Worm (Caenorhabditis elegans) whole organism, L4 larva: ENCODE data around the gene his-74.

Experiments used
- F44E2.7 ChIP-seq: fragments of 200-800 bp; sonication (Bioruptor generic); IDR thresholded peaks from 2 replicates; pipeline ENCODE4 v2.1.2; 2022; ENCODE audit warnings: missing genetic modification characterization, missing compliant biosample characterization
- ZK337.2 ChIP-seq: fragments of 200-800 bp; sonication (Bioruptor generic); IDR thresholded peaks from 2 replicates; pipeline ENCODE4 v1.3.6; 2022; ENCODE audit warnings: missing genetic modification reagents, missing genetic modification characterization, missing compliant biosample characterization
- ZK546.5 ChIP-seq, 2 experiments: sonication (generic microtip); optimal IDR thresholded peaks; 2 replicates each; lab custom pipeline; 2017; ENCODE audit warnings: missing biosample characterization in 2 of 2, missing genetic modification characterization in 2 of 2
- aha-1 ChIP-seq: fragments of 150-350 bp; peaks from one replicate; lab custom pipeline; 2014; ENCODE audit warnings: missing biosample characterization, missing genetic modification characterization
- ceh-20 ChIP-seq: fragments of 200-800 bp; sonication (Bioruptor generic); IDR thresholded peaks from 2 replicates; pipeline ENCODE4 v1.3.6; 2022; ENCODE audit warnings: missing genetic modification reagents, missing genetic modification characterization, missing compliant biosample characterization
- ceh-28 ChIP-seq: fragments of 150-350 bp; optimal IDR thresholded peaks from 2 replicates; lab custom pipeline; 2014; ENCODE audit warnings: missing biosample characterization, missing genetic modification reagents, missing genetic modification characterization
- daf-16 ChIP-seq, 3 experiments: sonication (generic microtip); optimal IDR thresholded peaks; 2 replicates each; lab custom pipeline; 2016 to 2017; ENCODE audit warnings: missing genetic modification characterization in 3 of 3, missing genetic modification reagents in 3 of 3, mild to moderate bottlenecking in 2 of 3, missing compliant biosample characterization in 2 of 3, missing biosample characterization in 1 of 3, moderate library complexity in 1 of 3
- dmd-8 ChIP-seq: fragments of 200-800 bp; sonication (Bioruptor generic); IDR thresholded peaks from 2 replicates; pipeline ENCODE4 v1.3.6; 2022; ENCODE audit warnings: missing genetic modification characterization, missing compliant biosample characterization
- duxl-1 ChIP-seq: sonication (generic microtip); optimal IDR thresholded peaks from 2 replicates; lab custom pipeline; 2016; ENCODE audit warnings: mild to moderate bottlenecking, missing genetic modification characterization, moderate library complexity, missing compliant biosample characterization; ENCODE audit not compliant: poor library complexity
- egl-27 ChIP-seq: sonication (generic microtip); optimal IDR thresholded peaks from 3 replicates; lab custom pipeline; 2017; ENCODE audit warnings: missing biosample characterization, missing genetic modification reagents, missing genetic modification characterization
- fkh-10 ChIP-seq: fragments of 150-350 bp; optimal IDR thresholded peaks from 2 replicates; lab custom pipeline; 2014; ENCODE audit warnings: missing biosample characterization, missing genetic modification reagents, missing genetic modification characterization
- hlh-11 ChIP-seq: fragments of 200-800 bp; sonication (Bioruptor generic); optimal IDR thresholded peaks from 2 replicates; lab custom pipeline; 2018; ENCODE audit warnings: mild to moderate bottlenecking, missing genetic modification characterization, missing compliant biosample characterization
- hlh-30 ChIP-seq: sonication (generic microtip); optimal IDR thresholded peaks from 2 replicates; lab custom pipeline; 2017; ENCODE audit warnings: antibody characterized with exemption, mild to moderate bottlenecking, missing genetic modification characterization, missing compliant biosample characterization; ENCODE audit not compliant: insufficient read depth
- hmg-1.1 ChIP-seq: fragments of 200-800 bp; sonication (Bioruptor generic); IDR thresholded peaks from 2 replicates; pipeline ENCODE4 v1.3.6; 2022; ENCODE audit warnings: missing genetic modification reagents, missing genetic modification characterization, missing compliant biosample characterization
- jun-1 ChIP-seq: fragments of 150-350 bp; optimal IDR thresholded peaks from 2 replicates; lab custom pipeline; 2014; ENCODE audit warnings: missing biosample characterization, missing genetic modification reagents, missing genetic modification characterization
- lin-1 ChIP-seq: fragments of 200-800 bp; sonication (Bioruptor generic); IDR thresholded peaks from 2 replicates; pipeline ENCODE4 v1.3.6; 2022; ENCODE audit warnings: missing genetic modification reagents, missing genetic modification characterization, missing compliant biosample characterization
- lin-13 ChIP-seq: fragments of 150-350 bp; optimal IDR thresholded peaks from 2 replicates; lab custom pipeline; 2014; ENCODE audit warnings: missing biosample characterization, missing genetic modification reagents, missing genetic modification characterization
- lin-15B ChIP-seq: fragments of 150-350 bp; sonication (generic microtip); optimal IDR thresholded peaks from 3 replicates; lab custom pipeline; 2014; ENCODE audit warnings: missing biosample characterization, missing genetic modification characterization
- mdl-1 ChIP-seq, 2 experiments: fragments of 150-350 bp in 1 of 2; sonication (generic microtip) in 1 of 2; optimal IDR thresholded peaks; 2 replicates each; lab custom pipeline; 2014 to 2017; ENCODE audit warnings: missing biosample characterization in 2 of 2, missing genetic modification characterization in 2 of 2
- mdt-29 ChIP-seq: fragments of 200-800 bp; sonication (Bioruptor generic); IDR thresholded peaks from 2 replicates; pipeline ENCODE4 v1.3.6; 2022; ENCODE audit warnings: missing genetic modification reagents, missing genetic modification characterization, missing compliant biosample characterization
- mep-1 ChIP-seq: fragments of 150-350 bp; sonication (generic microtip); optimal IDR thresholded peaks from 3 replicates; lab custom pipeline; 2014; ENCODE audit warnings: missing biosample characterization, missing genetic modification characterization
- mxl-2 ChIP-seq: fragments of 200-800 bp; sonication (Bioruptor generic); conservative IDR thresholded peaks from 2 replicates; pipeline ENCODE4 v1.3.6; 2022; ENCODE audit warnings: missing genetic modification reagents, missing genetic modification characterization, missing compliant biosample characterization
- mxl-3 ChIP-seq: fragments of 200-800 bp; sonication (Bioruptor generic); optimal IDR thresholded peaks from 2 replicates; lab custom pipeline; 2018; ENCODE audit warnings: mild to moderate bottlenecking, missing genetic modification characterization, missing compliant biosample characterization
- nhr-102 ChIP-seq: sonication (generic microtip); optimal IDR thresholded peaks from 2 replicates; lab custom pipeline; 2016; ENCODE audit warnings: mild to moderate bottlenecking, missing genetic modification characterization, moderate library complexity, missing compliant biosample characterization
- nhr-25 ChIP-seq: sonication (generic microtip); optimal IDR thresholded peaks from 2 replicates; lab custom pipeline; 2017; ENCODE audit warnings: missing genetic modification characterization, mild to moderate bottlenecking, missing compliant biosample characterization, antibody characterized with exemption, moderate library complexity, borderline replicate concordance; ENCODE audit not compliant: insufficient read depth
- nhr-28 ChIP-seq: fragments of 150-350 bp; optimal IDR thresholded peaks from 2 replicates; lab custom pipeline; 2014; ENCODE audit warnings: missing biosample characterization, missing genetic modification characterization
- nhr-41 ChIP-seq: fragments of 200-800 bp; sonication (Bioruptor generic); IDR thresholded peaks from 2 replicates; pipeline ENCODE4 v1.3.6; 2022; ENCODE audit warnings: missing genetic modification reagents, missing genetic modification characterization, missing compliant biosample characterization
- nhr-42 ChIP-seq: fragments of 200-800 bp; sonication (Bioruptor generic); IDR thresholded peaks from 2 replicates; pipeline ENCODE4 v1.3.6; 2022; ENCODE audit warnings: missing genetic modification characterization, missing compliant biosample characterization
- nhr-6 ChIP-seq: fragments of 150-350 bp; optimal IDR thresholded peaks from 2 replicates; lab custom pipeline; 2014; ENCODE audit warnings: missing biosample characterization, missing genetic modification characterization
- nhr-77 ChIP-seq: fragments of 150-350 bp; optimal IDR thresholded peaks from 2 replicates; lab custom pipeline; 2014; ENCODE audit warnings: missing biosample characterization, missing genetic modification characterization
- php-3 ChIP-seq: fragments of 200-800 bp; sonication (Bioruptor generic); IDR thresholded peaks from 2 replicates; pipeline ENCODE4 v1.3.6; 2022; ENCODE audit warnings: missing genetic modification reagents, missing genetic modification characterization, missing compliant biosample characterization
- pqm-1 ChIP-seq: sonication (generic microtip); optimal IDR thresholded peaks from 2 replicates; lab custom pipeline; 2017; ENCODE audit warnings: missing biosample characterization, missing genetic modification characterization
- saeg-2 ChIP-seq: fragments of 200-800 bp; sonication (Bioruptor generic); IDR thresholded peaks from 2 replicates; pipeline ENCODE4 v1.3.6; 2022; ENCODE audit warnings: missing genetic modification reagents, missing genetic modification characterization, missing compliant biosample characterization
- set-16 ChIP-seq: fragments of 200-800 bp; sonication (Bioruptor generic); IDR thresholded peaks from 2 replicates; pipeline ENCODE4 v1.3.6; 2022; ENCODE audit warnings: missing genetic modification reagents, missing genetic modification characterization, missing compliant biosample characterization
- tag-97 ChIP-seq: fragments of 200-800 bp; sonication (Bioruptor generic); IDR thresholded peaks from 2 replicates; pipeline ENCODE4 v1.3.6; 2022; ENCODE audit warnings: missing genetic modification characterization, missing compliant biosample characterization
- unc-39 ChIP-seq: sonication (generic microtip); optimal IDR thresholded peaks from 2 replicates; lab custom pipeline; 2017; ENCODE audit warnings: missing biosample characterization, missing genetic modification characterization
- unc-62 ChIP-seq, 3 experiments: fragments of 150-350 bp in 1 of 3; sonication (generic microtip); optimal IDR thresholded peaks in 2 of 3; peaks in 1 of 3; 1 replicate in 1 of 3; 2 replicates in 2 of 3; lab custom pipeline; 2014 to 2017; ENCODE audit warnings: missing biosample characterization in 3 of 3, missing genetic modification characterization in 3 of 3, missing genetic modification reagents in 3 of 3, missing genotype in 1 of 3
- zag-1 ChIP-seq: fragments of 150-350 bp; optimal IDR thresholded peaks from 2 replicates; lab custom pipeline; 2014; ENCODE audit warnings: missing biosample characterization, missing genetic modification characterization
- zip-11 ChIP-seq: fragments of 200-800 bp; sonication (Bioruptor generic); IDR thresholded peaks from 2 replicates; pipeline ENCODE4 v1.3.6; 2022; ENCODE audit warnings: missing genetic modification characterization, missing compliant biosample characterization

The his-74 gene

DNA sequence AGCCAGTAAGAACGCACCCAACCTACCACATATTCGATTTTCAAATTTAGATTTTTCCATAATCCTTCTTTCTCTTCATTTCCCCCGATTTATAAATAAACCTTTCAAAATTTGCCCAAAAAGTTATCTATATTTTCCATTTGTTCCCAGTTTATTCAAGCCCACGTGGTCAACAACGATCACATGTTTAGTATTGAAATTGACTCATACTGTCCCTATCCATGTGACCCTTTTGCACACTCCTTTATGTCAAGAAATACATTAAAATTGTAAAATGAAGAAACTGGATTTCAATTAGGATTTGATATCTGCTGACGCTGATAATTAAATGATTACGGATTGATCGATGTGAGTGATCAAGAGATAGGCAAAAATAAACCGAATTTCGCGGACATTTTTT, 24.9 kb downstream of the his-74 start (continued):
- TF ChIP-seq pqm-1 (tag; lab: Kevin White, UChicago) (no peak), tag-97 (GFP tag; lab: Robert Waterston, UW) (no peak), dmd-8 (no peak), saeg-2 (GFP tag; lab: Robert Waterston, UW) (no peak), hlh-11 (tag; lab: Kevin White, UChicago) (peak; percentile 38)

DNA sequence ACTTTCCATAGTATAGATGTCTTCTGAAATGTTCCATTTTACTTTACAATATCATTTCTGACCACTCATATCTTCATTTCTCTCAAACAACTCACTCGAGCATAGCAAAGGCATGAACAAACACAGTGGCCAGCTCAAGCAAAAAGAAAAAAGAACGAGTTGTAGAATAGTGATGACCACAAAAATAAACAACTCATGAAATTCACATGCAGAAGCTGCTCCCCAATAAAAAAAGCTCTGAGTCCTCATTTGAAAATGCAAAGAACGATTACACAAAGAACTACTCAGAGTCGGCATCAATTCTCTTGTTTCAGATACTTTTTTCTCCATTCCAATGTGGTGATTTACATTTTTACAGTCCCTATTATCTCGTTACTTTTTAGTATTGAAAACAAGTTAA, 25.4 kb downstream of the his-74 start:
- TF ChIP-seq daf-16 (GFP tag; optimal IDR thresholded peaks at IDR 0.05; lab: Kevin White, UChicago) (peak in 1 of 2 experiments; percentile 15), daf-16 (tag; optimal IDR thresholded peaks at IDR 0.05; lab: Kevin White, UChicago) (peak; percentile 26), aha-1 (tag; lab: Kevin White, UChicago) (peak; percentile 91), nhr-25 (tag; lab: Kevin White, UChicago) (no peak), nhr-6 (tag; lab: Kevin White, UChicago) (peak; percentile 20), mxl-2 (peak; percentile 95)

DNA sequence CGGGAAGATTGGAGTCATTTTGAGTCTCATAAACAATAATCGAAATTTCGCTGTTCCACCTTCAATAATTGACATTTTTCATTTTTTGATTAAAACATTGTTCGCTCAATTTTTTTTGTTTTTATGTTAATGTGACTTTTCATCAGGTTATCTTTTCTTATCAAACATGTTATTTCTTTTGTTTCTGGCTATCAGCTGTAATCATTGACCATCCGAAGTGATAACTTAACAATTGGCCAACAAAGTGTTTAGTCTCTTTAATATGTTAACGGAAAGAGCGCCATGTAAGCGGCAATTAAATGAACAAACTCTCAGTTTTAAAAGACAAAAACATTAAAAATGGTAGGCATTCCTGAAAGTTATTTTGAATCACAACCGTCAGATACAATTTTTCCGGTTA, 26.1 kb downstream of the his-74 start:
- TF ChIP-seq nhr-28 (tag; lab: Kevin White, UChicago) = peak; percentile 36
- peak; percentile 45 for TF ChIP-seq pqm-1 (tag; lab: Kevin White, UChicago)
- TF ChIP-seq unc-39 (tag; lab: Kevin White, UChicago) = no peak
- TF ChIP-seq ceh-20 = no peak
- no peak for TF ChIP-seq nhr-41 (GFP tag; lab: Robert Waterston, UW)

DNA sequence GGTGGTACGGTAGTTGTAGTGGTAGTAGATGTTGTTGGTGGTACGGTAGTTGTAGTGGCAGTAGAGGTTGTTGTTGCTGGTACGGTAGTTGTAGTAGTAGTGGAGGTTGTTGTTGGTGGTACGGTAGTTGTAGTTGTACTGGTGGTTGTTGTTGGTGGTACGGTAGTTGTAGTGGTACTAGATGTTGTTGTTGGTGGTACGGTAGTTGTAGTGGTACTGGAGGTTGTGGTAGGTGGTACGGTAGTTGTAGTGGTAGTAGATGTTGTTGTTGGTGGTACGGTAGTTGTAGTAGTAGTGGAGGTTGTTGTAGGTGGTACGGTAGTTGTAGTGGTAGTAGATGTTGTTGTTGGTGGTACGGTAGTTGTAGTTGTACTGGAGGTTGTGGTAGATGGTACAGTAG, 27.1 kb downstream of the his-74 start:
- TF ChIP-seq mdt-29 = no peak
- TF ChIP-seq nhr-77 (tag; lab: Kevin White, UChicago) = no peak
- TF ChIP-seq mxl-3 = no peak
- no peak for TF ChIP-seq php-3
- TF ChIP-seq F44E2.7 (GFP tag; lab: Robert Waterston, UW) = no peak
- no peak for TF ChIP-seq nhr-42 (GFP tag; lab: Robert Waterston, UW)
- TF ChIP-seq jun-1 = no peak
- TF ChIP-seq mdl-1 (tag; optimal IDR thresholded peaks at IDR 0.05; lab: Kevin White, UChicago) = no peak
- TF ChIP-seq nhr-102 (tag; lab: Kevin White, UChicago) = no peak
- no peak for TF ChIP-seq zip-11

DNA sequence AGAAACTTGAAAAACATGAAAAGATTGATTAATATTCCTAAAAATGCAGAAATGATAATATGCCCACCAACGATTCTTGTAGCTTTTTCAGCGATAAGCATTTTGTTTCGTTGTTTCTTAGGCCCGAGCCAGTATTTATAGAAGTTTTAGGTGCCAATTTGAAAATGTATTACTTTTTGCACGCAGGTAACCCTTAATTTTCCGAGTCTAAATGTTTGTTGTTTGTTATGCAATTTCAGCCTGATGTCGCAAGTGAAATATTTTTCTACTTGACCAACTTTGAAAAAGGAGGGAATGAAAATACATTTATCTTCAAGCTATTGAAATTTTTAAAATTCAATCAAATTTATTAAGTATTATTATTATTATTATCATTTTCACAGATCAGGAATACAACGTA, 28.1 kb downstream of the his-74 start, which contains the start of gene srx-113:
srx-113 (minus strand) TSS at position 101 of the 400 bp plus-strand sequence.
- TF ChIP-seq ceh-28 (no peak), lin-13 (GFP tag; lab: Kevin White, UChicago) (no peak), ZK337.2 (GFP tag; lab: Robert Waterston, UW) (no peak), saeg-2 (GFP tag; lab: Robert Waterston, UW) (no peak), nhr-25 (tag; lab: Kevin White, UChicago) (no peak), lin-1 (GFP tag; lab: Robert Waterston, UW) (no peak), jun-1 (no peak), egl-27 (tag; lab: Kevin White, UChicago) (no peak), nhr-28 (tag; lab: Kevin White, UChicago) (no peak), fkh-10 (GFP tag; lab: Kevin White, UChicago) (no peak), zag-1 (tag; lab: Kevin White, UChicago) (no peak), duxl-1 (tag; lab: Kevin White, UChicago) (no peak), lin-15B (no peak), mxl-2 (no peak), mep-1 (no peak), unc-62 (GFP tag; optimal IDR thresholded peaks at IDR 0.05 in 1 of 2; lab: Kevin White, UChicago) (no peak), unc-62 (tag; optimal IDR thresholded peaks at IDR 0.05; lab: Kevin White, UChicago) (no peak), hmg-1.1 (GFP tag; lab: Robert Waterston, UW) (no peak), hlh-30 (tag; lab: Kevin White, UChicago) (no peak), set-16 (GFP tag; lab: Robert Waterston, UW) (no peak), ZK546.5 (tag; optimal IDR thresholded peaks at IDR 0.05; lab: Kevin White, UChicago) (no peak)
- TF ChIP-seq, all 104 proteins: peak for 0
